Worm (Caenorhabditis elegans) whole organism, L4/young adult: ENCODE measurements around the gene tbc-14.

Experiments used
- W03F9.2 ChIP-seq: fragments of 150-350 bp; optimal IDR thresholded peaks from 2 replicates; lab custom pipeline; 2014; ENCODE audit warnings: missing biosample characterization, missing genetic modification characterization
- dao-5 ChIP-seq: sonication (generic microtip); optimal IDR thresholded peaks from 2 replicates; lab custom pipeline; 2016; ENCODE audit warnings: missing genotype, missing genetic modification characterization, moderate library complexity, missing compliant biosample characterization
- him-1 ChIP-seq: sonication (generic microtip); optimal IDR thresholded peaks from 2 replicates; lab custom pipeline; 2016; ENCODE audit warnings: missing genotype, missing genetic modification reagents, missing genetic modification characterization, missing compliant biosample characterization

Gene tbc-14

ce11 chrII:13447166-13447643 is at the start of gene tbc-14:
Gene tbc-14 (minus strand): TSS chrII:13447593.
- no peak for TF ChIP-seq him-1
- TF ChIP-seq W03F9.2, result no peak
- no peak for TF ChIP-seq dao-5 (tag; lab: Kevin White, UChicago)

- no peak for TF ChIP-seq dao-5 (tag; lab: Kevin White, UChicago)
- no peak for TF ChIP-seq him-1
- no peak for TF ChIP-seq W03F9.2
These were observed 48.3 kb upstream of the tbc-14 start, which contains the start of gene drr-1 for ce11 chrII:13495718-13496117. Gene drr-1 (minus strand): TSS chrII:13495900.

ce11 chrII:13494762-13495161 is 47.4 kb upstream of the tbc-14 start:
- TF ChIP-seq him-1, result no peak
- peak; percentile 65 for TF ChIP-seq W03F9.2

- TF ChIP-seq W03F9.2 (no peak), him-1 (no peak), dao-5 (tag; lab: Kevin White, UChicago) (no peak)
These were observed 46.8 kb upstream of the tbc-14 start, which contains the start of gene ndua-7 for ce11 chrII:13494175-13494650. Gene ndua-7 (minus strand): TSS chrII:13494600.

- TF ChIP-seq dao-5 (tag; lab: Kevin White, UChicago) (no peak), W03F9.2 (no peak), him-1 (no peak)
These were observed 45.6 kb upstream of the tbc-14 start, which contains the start of gene F45H10.2 for ce11 chrII:13492948-13493347. Gene F45H10.2 (minus strand): TSS chrII:13493048.

DNA sequence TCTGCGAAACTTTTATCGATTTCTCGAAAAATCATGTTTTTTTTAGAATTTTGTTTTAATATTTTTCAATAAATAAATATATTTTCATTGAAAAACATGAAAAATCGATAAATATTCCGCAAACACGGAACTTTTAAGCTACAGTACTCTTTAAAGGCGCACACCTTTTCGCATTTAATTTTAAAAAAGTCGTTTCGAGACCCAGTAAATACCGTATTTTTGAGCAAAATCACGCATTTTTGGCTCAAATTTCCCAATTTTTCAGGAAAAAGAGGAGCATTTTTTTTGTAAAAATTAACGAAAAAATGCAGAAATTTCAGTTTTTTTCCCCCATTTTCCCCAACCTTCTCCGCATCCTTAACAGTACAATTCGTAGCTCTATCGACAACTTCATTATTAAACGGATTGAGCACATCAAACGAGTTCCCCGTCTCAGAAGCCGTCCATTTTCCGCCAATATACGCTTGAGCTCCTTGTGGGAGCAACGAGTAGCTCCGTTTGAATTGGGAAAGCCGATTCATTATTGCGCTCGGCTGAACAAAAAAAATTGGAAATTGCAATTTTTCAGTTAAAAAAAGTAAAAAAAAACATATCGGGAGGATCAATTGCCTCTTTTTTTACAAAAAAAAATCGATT is 44.0 kb upstream of the tbc-14 start, which contains the start of gene alh-7:
Gene alh-7 (minus strand): TSS at position 533 of the 636 bp plus-strand sequence.
- no peak for TF ChIP-seq him-1

ce11 chrII:13489896-13490295 is 42.5 kb upstream of the tbc-14 start:
- TF ChIP-seq W03F9.2, result no peak
- no peak for TF ChIP-seq dao-5 (tag; lab: Kevin White, UChicago)
- no peak for TF ChIP-seq him-1

DNA sequence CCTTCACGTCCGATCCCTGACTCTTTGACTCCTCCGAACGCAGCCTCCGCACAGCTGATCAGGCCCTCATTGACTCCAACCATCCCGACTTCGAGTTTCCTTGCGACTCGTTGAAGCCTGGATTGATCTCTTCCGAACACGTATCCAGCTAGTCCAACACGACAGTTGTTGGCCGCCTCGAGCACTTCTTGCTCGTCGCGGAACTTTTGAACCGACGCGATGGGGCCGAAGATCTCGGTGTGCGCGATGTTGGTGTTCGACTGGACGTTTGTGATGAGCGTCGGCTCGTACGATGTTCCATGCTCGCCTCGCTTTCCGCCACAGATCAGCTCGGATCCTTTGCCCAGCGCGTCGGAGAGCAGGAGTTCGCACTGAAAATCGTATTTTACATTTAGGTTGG is 40.2 kb upstream of the tbc-14 start:
- no peak for TF ChIP-seq dao-5 (tag; lab: Kevin White, UChicago)
- TF ChIP-seq W03F9.2, result no peak
- no peak for TF ChIP-seq him-1

DNA sequence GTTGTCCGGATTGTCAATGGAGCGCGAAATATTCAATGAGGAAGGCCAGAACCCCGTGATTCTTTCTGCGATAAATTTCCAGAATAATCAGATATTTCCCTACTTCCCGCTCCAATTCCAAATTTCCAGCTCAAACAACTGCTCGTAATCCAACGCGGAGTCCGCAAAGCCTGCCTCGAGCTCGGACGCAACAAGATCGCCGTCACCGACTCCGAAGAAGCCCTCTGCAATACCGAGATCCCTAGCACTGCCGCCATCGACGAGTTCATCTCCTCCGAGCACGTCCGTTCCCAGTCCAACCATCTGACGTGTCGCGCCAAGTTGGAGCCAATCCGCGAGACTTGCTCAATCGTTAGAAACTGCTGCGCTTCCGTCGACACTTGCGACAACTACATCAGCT is 37.7 kb upstream of the tbc-14 start:
- TF ChIP-seq him-1, result no peak
- no peak for TF ChIP-seq dao-5 (tag; lab: Kevin White, UChicago)
- TF ChIP-seq W03F9.2, result no peak

DNA sequence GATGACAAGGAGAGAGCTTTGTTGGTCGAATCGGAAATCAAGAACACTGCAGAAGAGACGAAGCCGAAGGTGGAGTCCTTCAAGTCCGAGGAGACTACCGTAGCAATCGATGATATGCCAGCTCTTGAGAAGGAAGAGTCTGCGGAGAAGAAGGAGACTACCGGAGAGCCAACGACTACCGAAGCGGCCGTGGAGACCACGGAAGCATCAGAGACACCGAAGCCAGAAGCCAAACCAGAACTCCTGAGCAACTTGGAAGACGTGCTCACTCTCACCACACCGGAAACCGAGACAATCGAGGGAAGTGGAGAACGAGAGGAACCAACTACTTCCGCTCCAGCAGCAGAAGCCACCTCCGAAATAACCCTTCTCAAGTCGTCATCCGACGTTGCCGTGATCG is 36.7 kb upstream of the tbc-14 start:
- TF ChIP-seq W03F9.2, result no peak
- no peak for TF ChIP-seq dao-5 (tag; lab: Kevin White, UChicago)
- TF ChIP-seq him-1, result no peak

DNA sequence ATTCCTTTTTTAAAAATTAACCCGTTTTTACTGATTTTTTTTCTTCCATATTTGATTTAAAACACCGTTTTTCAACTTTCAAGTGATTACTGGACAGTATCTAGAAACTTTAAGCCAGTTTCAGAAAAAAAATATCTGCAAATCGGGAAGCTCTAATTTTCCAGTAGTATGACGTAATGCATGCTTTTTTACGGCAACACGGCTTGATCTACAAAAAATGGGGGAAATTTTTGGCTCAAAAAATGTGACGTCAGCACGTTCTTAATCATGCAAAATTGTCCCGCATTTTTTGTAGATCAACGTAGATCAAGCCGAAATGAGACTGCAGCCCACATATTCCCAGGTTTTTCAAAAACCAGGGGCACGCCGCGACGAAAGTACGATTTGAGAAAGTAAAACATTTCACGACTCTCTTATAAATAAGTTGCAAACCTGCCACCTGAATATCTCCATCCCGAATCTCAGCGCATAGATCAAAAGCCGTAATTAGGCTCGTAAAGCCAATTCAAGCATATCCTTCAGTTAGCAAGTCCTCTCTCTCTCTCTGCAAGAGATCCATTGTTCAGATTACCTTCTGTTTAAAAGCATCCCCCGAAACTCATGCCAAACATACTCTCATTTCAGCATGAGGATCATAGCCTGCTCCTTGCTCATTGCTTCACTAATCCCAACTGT is 34.5 kb upstream of the tbc-14 start, which contains the start of gene E01G4.6:
Gene E01G4.6 (plus strand): TSS at position 625 of the 675 bp plus-strand sequence.
- no peak for TF ChIP-seq W03F9.2
- no peak for TF ChIP-seq dao-5 (tag; lab: Kevin White, UChicago)
- TF ChIP-seq him-1, result no peak

DNA sequence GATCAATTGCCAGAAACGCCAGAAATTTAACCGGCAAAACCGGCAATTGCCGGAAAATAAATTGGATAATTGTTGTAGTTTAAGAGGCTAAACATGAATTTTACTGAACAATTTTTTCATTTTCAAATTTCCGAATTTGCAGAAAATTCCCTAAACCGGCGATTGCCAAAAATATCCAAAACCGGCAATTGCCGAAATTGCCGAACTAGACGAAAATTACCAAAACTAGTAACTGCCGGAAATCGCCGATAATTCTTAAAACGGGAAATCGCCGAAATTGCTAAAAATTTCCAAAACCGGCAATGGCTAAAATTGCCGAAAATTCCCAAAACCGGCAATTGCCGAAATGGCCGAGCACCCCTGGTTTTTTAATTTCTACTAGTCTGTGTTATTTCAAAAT is 32.0 kb upstream of the tbc-14 start:
- TF ChIP-seq dao-5 (tag; lab: Kevin White, UChicago) (no peak), him-1 (no peak), W03F9.2 (no peak)

DNA sequence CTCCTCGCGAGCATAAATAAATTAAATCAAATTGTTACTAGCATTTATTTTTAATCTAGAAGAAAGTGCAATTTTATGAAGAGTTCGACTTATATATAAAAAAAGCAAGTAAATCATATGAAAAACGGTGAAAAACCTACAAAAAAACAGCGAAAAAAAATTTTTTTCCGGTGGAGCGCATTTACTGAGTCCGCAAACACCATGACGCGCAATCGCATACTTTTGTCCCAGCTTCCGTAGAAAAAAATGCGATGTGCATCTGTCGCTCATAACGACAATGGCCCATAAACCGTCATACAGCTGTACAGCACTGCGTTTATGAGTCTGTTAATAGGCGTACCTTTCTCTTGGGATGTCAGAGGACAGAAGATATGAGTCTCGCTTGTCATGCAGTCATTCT is 29.8 kb upstream of the tbc-14 start:
- no peak for TF ChIP-seq dao-5 (tag; lab: Kevin White, UChicago)
- peak; percentile 26 for TF ChIP-seq W03F9.2

DNA sequence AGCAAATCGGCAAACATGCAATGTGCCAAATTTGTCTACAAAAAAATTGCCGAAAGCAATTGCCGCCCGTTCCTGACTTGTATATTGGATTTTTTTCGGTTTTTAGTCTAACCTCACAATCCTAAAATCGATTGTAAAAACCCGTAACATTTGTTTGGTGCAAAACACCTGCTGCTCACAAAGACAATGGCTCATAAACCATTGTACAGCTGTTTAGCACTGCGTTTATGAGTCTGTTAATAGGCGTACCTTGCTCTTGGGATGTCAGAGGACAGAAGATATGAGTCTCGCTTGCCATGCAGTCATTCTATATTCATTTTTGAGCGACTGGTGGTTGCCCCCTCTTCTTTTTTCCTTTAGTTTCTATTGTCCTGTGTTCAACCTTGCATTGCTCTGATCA is 24.7 kb upstream of the tbc-14 start, which contains the start of gene E01G4.5:
Gene E01G4.5 (plus strand): TSS at position 301 of the 400 bp plus-strand sequence.
- TF ChIP-seq dao-5 (tag; lab: Kevin White, UChicago) (no peak), W03F9.2 (no peak), him-1 (no peak)

DNA sequence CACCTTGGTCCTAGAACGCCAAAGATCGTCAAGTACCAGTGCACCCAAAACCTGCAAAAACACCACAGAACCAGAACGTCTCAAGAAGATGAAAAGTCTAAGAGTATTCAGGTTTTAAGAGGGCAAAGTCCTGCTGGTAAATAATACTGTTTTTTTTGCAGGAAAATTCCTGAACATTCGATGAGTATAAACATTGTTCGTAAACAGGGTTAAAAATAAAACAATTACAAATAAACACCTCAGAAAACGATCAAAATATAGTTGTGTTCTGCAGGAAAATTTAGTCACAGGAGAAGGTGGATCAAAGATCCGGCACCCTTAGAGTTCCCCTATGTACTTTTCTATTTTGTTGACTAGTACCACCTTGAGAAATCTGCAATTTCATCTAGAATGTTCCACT is 23.3 kb upstream of the tbc-14 start:
- TF ChIP-seq dao-5 (tag; lab: Kevin White, UChicago) (no peak), him-1 (no peak), W03F9.2 (no peak)
